Fruit fly (Drosophila melanogaster) whole organism, embryonic: ENCODE data around the gene PIG-Q.
A peak's percentile ranks its signal among the peaks of the same experiment; 100 is the strongest.

Experiments
- Ada2b ChIP-seq: fragments of 200-800 bp; sonication (Bioruptor generic); IDR thresholded peaks from 2 replicates; pipeline ENCODE4 v1.3.6; 2022; ENCODE audit warnings: missing biosample characterization, missing genetic modification characterization
- BEAF-32 ChIP-seq: fragments of 200-800 bp; sonication (Bioruptor generic); optimal IDR thresholded peaks from 3 replicates; lab custom pipeline; 2017; ENCODE audit warnings: missing biosample characterization, missing genetic modification characterization, mild to moderate bottlenecking, moderate library complexity, missing genetic modification reagents
- CG12219 ChIP-seq: fragments of 200-800 bp; sonication (Bioruptor generic); optimal IDR thresholded peaks from 3 replicates; lab custom pipeline; 2018; ENCODE audit warnings: missing biosample characterization, mild to moderate bottlenecking, missing genetic modification characterization
- CG1233 ChIP-seq: fragments of 200-800 bp; sonication (Bioruptor generic); optimal IDR thresholded peaks from 4 replicates; lab custom pipeline; 2018; ENCODE audit warnings: missing biosample characterization, mild to moderate bottlenecking, missing genetic modification characterization
- CG14441 ChIP-seq: fragments of 200-800 bp; sonication (Bioruptor generic); IDR thresholded peaks from 2 replicates; pipeline ENCODE4 v1.3.6; 2022; ENCODE audit warnings: missing biosample characterization, missing genetic modification characterization
- CG14710 ChIP-seq: fragments of 200-800 bp; sonication (Bioruptor generic); optimal IDR thresholded peaks from 3 replicates; lab custom pipeline; 2019; ENCODE audit warnings: missing biosample characterization, mild to moderate bottlenecking, missing genetic modification characterization, moderate library complexity
- CG16779 ChIP-seq: fragments of 200-800 bp; sonication (Bioruptor generic); IDR thresholded peaks from 2 replicates; pipeline ENCODE4 v1.3.6; 2022; ENCODE audit warnings: missing biosample characterization, missing genetic modification characterization
- CG2129 ChIP-seq: fragments of 200-800 bp; sonication (Bioruptor generic); IDR thresholded peaks from 2 replicates; pipeline ENCODE4 v1.3.6; 2022; ENCODE audit warnings: missing biosample characterization, missing genetic modification characterization; ENCODE audit not compliant: partially characterized antibody
- CG2875 ChIP-seq: fragments of 200-800 bp; sonication (Bioruptor generic); optimal IDR thresholded peaks from 2 replicates; lab custom pipeline; 2017; ENCODE audit warnings: missing biosample characterization, mild to moderate bottlenecking, missing genetic modification characterization, missing genetic modification reagents
- CG3995 ChIP-seq: fragments of 200-800 bp; sonication (Bioruptor generic); optimal IDR thresholded peaks from 3 replicates; lab custom pipeline; 2016; ENCODE audit warnings: missing biosample characterization, missing genetic modification characterization
- CG7271 ChIP-seq: fragments of 200-800 bp; sonication (Bioruptor generic); optimal IDR thresholded peaks from 2 replicates; lab custom pipeline; 2018; ENCODE audit warnings: missing biosample characterization, mild to moderate bottlenecking, missing genetic modification characterization, moderate library complexity
- CG7963 ChIP-seq: fragments of 200-800 bp; sonication (Bioruptor generic); IDR thresholded peaks from 3 replicates; pipeline ENCODE4 v1.3.6; 2022; ENCODE audit warnings: missing biosample characterization, missing genetic modification characterization; ENCODE audit not compliant: partially characterized antibody
- CG9215 ChIP-seq: fragments of 200-800 bp; sonication (Bioruptor generic); IDR thresholded peaks from 2 replicates; pipeline ENCODE4 v1.3.6; 2022; ENCODE audit warnings: missing biosample characterization, missing genetic modification characterization
- Doc3 ChIP-seq: fragments of 200-800 bp; sonication (Bioruptor generic); IDR thresholded peaks from 3 replicates; pipeline ENCODE4 v1.3.6; 2022; ENCODE audit warnings: missing biosample characterization, missing genetic modification characterization; ENCODE audit not compliant: partially characterized antibody
- E2f2 ChIP-seq: fragments of 200-800 bp; sonication (Bioruptor generic); IDR thresholded peaks from 2 replicates; pipeline ENCODE4 v1.3.6; 2022; ENCODE audit warnings: missing biosample characterization, missing genetic modification characterization
- Ets97D ChIP-seq: fragments of 200-800 bp; sonication (Bioruptor generic); optimal IDR thresholded peaks from 3 replicates; lab custom pipeline; 2016; ENCODE audit warnings: missing biosample characterization, missing genetic modification characterization
- Gug ChIP-seq: fragments of 200-800 bp; sonication (Bioruptor generic); IDR thresholded peaks from 4 replicates; pipeline ENCODE4 v1.3.6; 2022; ENCODE audit warnings: missing biosample characterization, missing genetic modification characterization
- HLH3B ChIP-seq: fragments of 200-800 bp; sonication (Bioruptor generic); IDR thresholded peaks from 2 replicates; pipeline ENCODE4 v1.3.6; 2022; ENCODE audit warnings: missing biosample characterization, missing genetic modification characterization
- HLH54F ChIP-seq: fragments of 200-800 bp; sonication (Bioruptor generic); optimal IDR thresholded peaks from 3 replicates; lab custom pipeline; 2016; ENCODE audit warnings: missing biosample characterization, missing genetic modification characterization
- HmgZ ChIP-seq: fragments of 200-800 bp; sonication (Bioruptor generic); optimal IDR thresholded peaks from 2 replicates; lab custom pipeline; 2018; ENCODE audit warnings: missing biosample characterization, mild to moderate bottlenecking, missing genetic modification characterization
- Jarid2 ChIP-seq: fragments of 200-800 bp; sonication (Bioruptor generic); optimal IDR thresholded peaks from 3 replicates; lab custom pipeline; 2017; ENCODE audit warnings: mild to moderate bottlenecking, missing biosample characterization, missing genetic modification reagents, missing genetic modification characterization
- Kr ChIP-seq: fragments of 200-800 bp; sonication (Bioruptor generic); optimal IDR thresholded peaks from 2 replicates; lab custom pipeline; 2017; ENCODE audit warnings: missing biosample characterization, mild to moderate bottlenecking, missing genetic modification characterization
- Meics ChIP-seq: fragments of 200-800 bp; sonication (Bioruptor generic); optimal IDR thresholded peaks from 2 replicates; lab custom pipeline; 2017; ENCODE audit warnings: missing biosample characterization, mild to moderate bottlenecking, missing genetic modification characterization
- Opbp ChIP-seq: fragments of 200-800 bp; sonication (Bioruptor generic); IDR thresholded peaks from 3 replicates; pipeline ENCODE4 v1.3.6; 2022; ENCODE audit warnings: missing biosample characterization, missing genetic modification characterization; ENCODE audit not compliant: partially characterized antibody
- Pdp1 ChIP-seq, 2 experiments: fragments of 200-800 bp; sonication (Bioruptor generic); optimal IDR thresholded peaks; 3 replicates each; lab custom pipeline; 2016; ENCODE audit warnings: missing biosample characterization in 2 of 2, missing genetic modification characterization in 2 of 2, mild to moderate bottlenecking in 1 of 2, moderate library complexity in 1 of 2
- Side ChIP-seq: fragments of 200-800 bp; sonication (Bioruptor generic); optimal IDR thresholded peaks from 2 replicates; lab custom pipeline; 2016; ENCODE audit warnings: missing biosample characterization, missing genetic modification characterization
- Trl ChIP-seq, 3 experiments: fragments of >200 bp in 2 of 3; fragments of 200-800 bp in 1 of 3; sonication (Bioruptor generic) in 1 of 3; optimal IDR thresholded peaks; 2 replicates in 1 of 3; 3 replicates in 2 of 3; lab custom pipeline; 2016 to 2017; ENCODE audit warnings: missing biosample characterization in 1 of 3, missing genetic modification characterization in 1 of 3
- ase ChIP-seq: fragments of 200-800 bp; sonication (Bioruptor generic); IDR thresholded peaks from 3 replicates; pipeline ENCODE4 v1.3.6; 2022; ENCODE audit warnings: missing biosample characterization, missing genetic modification characterization
- ato ChIP-seq: fragments of 200-800 bp; sonication (Bioruptor generic); IDR thresholded peaks from 2 replicates; pipeline ENCODE4 v1.3.6; 2022; ENCODE audit warnings: missing biosample characterization, missing genetic modification characterization; ENCODE audit not compliant: partially characterized antibody
- dati ChIP-seq: fragments of 200-800 bp; sonication (Bioruptor generic); IDR thresholded peaks from 2 replicates; pipeline ENCODE4 v1.3.6; 2022; ENCODE audit warnings: missing biosample characterization, missing genetic modification characterization
- dmrt11E ChIP-seq: fragments of 200-800 bp; sonication (Bioruptor generic); optimal IDR thresholded peaks from 3 replicates; lab custom pipeline; 2018; ENCODE audit warnings: missing biosample characterization, mild to moderate bottlenecking, missing genetic modification characterization, moderate library complexity
- fd96Cb ChIP-seq: fragments of 200-800 bp; sonication (Bioruptor generic); optimal IDR thresholded peaks from 2 replicates; lab custom pipeline; 2018; ENCODE audit warnings: missing biosample characterization, mild to moderate bottlenecking, missing genetic modification characterization, moderate library complexity
- ftz-f1 ChIP-seq: fragments of 200-800 bp; sonication (Bioruptor generic); optimal IDR thresholded peaks from 2 replicates; lab custom pipeline; 2016; ENCODE audit warnings: missing biosample characterization, missing genetic modification characterization
- gce ChIP-seq: fragments of 200-800 bp; sonication (Bioruptor generic); IDR thresholded peaks from 3 replicates; pipeline ENCODE4 v1.3.6; 2022; ENCODE audit warnings: missing biosample characterization, missing genetic modification characterization
- hkb ChIP-seq, 2 experiments: fragments of 200-800 bp in 1 of 2; fragments of >200 bp in 1 of 2; sonication (Bioruptor generic) in 1 of 2; IDR thresholded peaks in 1 of 2; optimal IDR thresholded peaks in 1 of 2; 2 replicates each; pipeline versions ENCODE4 v1.3.6 to Lab custom; 2017 to 2022; ENCODE audit warnings: missing biosample characterization in 1 of 2, missing genetic modification characterization in 1 of 2
- klu ChIP-seq: fragments of 200-800 bp; sonication (Bioruptor generic); IDR thresholded peaks from 2 replicates; pipeline ENCODE4 v1.3.6; 2022; ENCODE audit warnings: missing biosample characterization, missing genetic modification characterization
- lab ChIP-seq: fragments of 200-800 bp; sonication (Bioruptor generic); optimal IDR thresholded peaks from 3 replicates; lab custom pipeline; 2017; ENCODE audit warnings: missing biosample characterization, missing genetic modification characterization, mild to moderate bottlenecking, moderate library complexity, missing genetic modification reagents
- lilli ChIP-seq: fragments of 200-800 bp; sonication (Bioruptor generic); optimal IDR thresholded peaks from 3 replicates; lab custom pipeline; 2016; ENCODE audit warnings: missing biosample characterization, missing genetic modification characterization
- lmd ChIP-seq: fragments of 200-800 bp; sonication (Bioruptor generic); IDR thresholded peaks from 2 replicates; pipeline ENCODE4 v1.3.6; 2022; ENCODE audit warnings: missing biosample characterization, missing genetic modification characterization
- odd ChIP-seq: fragments of 200-800 bp; sonication (Bioruptor generic); optimal IDR thresholded peaks from 2 replicates; lab custom pipeline; 2017; ENCODE audit warnings: missing biosample characterization, mild to moderate bottlenecking, missing genetic modification characterization
- psq ChIP-seq: fragments of 200-800 bp; sonication (Bioruptor generic); optimal IDR thresholded peaks from 2 replicates; lab custom pipeline; 2017; ENCODE audit warnings: missing biosample characterization, missing genetic modification characterization
- repo ChIP-seq: fragments of 200-800 bp; sonication (Bioruptor generic); optimal IDR thresholded peaks from 2 replicates; lab custom pipeline; 2016; ENCODE audit warnings: missing biosample characterization, missing genetic modification characterization
- rib ChIP-seq: fragments of 200-800 bp; sonication (Bioruptor generic); IDR thresholded peaks from 2 replicates; pipeline ENCODE4 v1.3.6; 2022; ENCODE audit warnings: missing biosample characterization, missing genetic modification characterization
- sim ChIP-seq: fragments of 200-800 bp; sonication (Bioruptor generic); IDR thresholded peaks from 2 replicates; pipeline ENCODE4 v1.3.6; 2022; ENCODE audit warnings: missing biosample characterization, missing genetic modification characterization
- zen2 ChIP-seq: fragments of 200-800 bp; sonication (Bioruptor generic); IDR thresholded peaks from 3 replicates; pipeline ENCODE4 v1.3.6; 2022; ENCODE audit warnings: missing biosample characterization, missing genetic modification characterization; ENCODE audit not compliant: partially characterized antibody
- zfh1 ChIP-seq: fragments of 200-800 bp; sonication (Bioruptor generic); IDR thresholded peaks from 3 replicates; pipeline ENCODE4 v1.3.6; 2022; ENCODE audit warnings: missing biosample characterization, missing genetic modification characterization

Gene PIG-Q

dm6 chrX:16320197-16320921 is 38.6 kb upstream of the PIG-Q start, which contains the start of gene Cyp1 (continued):
- TF ChIP-seq Doc3 (GFP tag; lab: Robert Waterston, UW) (0 out of 3 replicates have a peak, but pooled peaks have one; percentile 42), Gug (GFP tag; lab: Robert Waterston, UW) (peak; percentile 38; the same call in 2 of the 4 replicates), sim (GFP tag; lab: Robert Waterston, UW) (peak; percentile 44; the same call in 1 of the 2 replicates), gce (GFP tag; lab: Robert Waterston, UW) (peak; percentile 61; the same call in 2 of the 3 replicates), ato (GFP tag; lab: Robert Waterston, UW) (peak; percentile 82), ase (GFP tag; lab: Robert Waterston, UW) (peak; percentile 37; the same call in 1 of the 3 replicates), zfh1 (peak; percentile 70; the same call in 2 of the 3 replicates), CG9215 (GFP tag; lab: Robert Waterston, UW) (peak; percentile 21; the same call in 1 of the 2 replicates), dmrt11E (tag; lab: Kevin White, UChicago) (peak; percentile 23), Pdp1 (GFP tag; optimal IDR thresholded peaks at IDR 0.05; lab: Kevin White, UChicago) (peak in 1 of 2 experiments; percentile 99), Jarid2 (GFP tag; lab: Kevin White, UChicago) (no peak), odd (GFP tag; lab: Kevin White, UChicago) (no peak), HLH54F (GFP tag; lab: Kevin White, UChicago) (peak; percentile 9), Side (peak; percentile 12), CG3995 (GFP tag; lab: Kevin White, UChicago) (peak; percentile 95), klu (GFP tag; lab: Robert Waterston, UW) (0 out of 2 replicates have a peak, but pooled peaks have one; percentile 23), Opbp (GFP tag; lab: Robert Waterston, UW) (peak; percentile 87), lmd (GFP tag; lab: Robert Waterston, UW) (peak; percentile 55), rib (GFP tag; lab: Robert Waterston, UW) (peak; percentile 42; the same call in 1 of the 2 replicates), hkb (optimal IDR thresholded peaks at IDR 0.05; lab: Kevin White, UChicago) (no peak), hkb (GFP tag; IDR thresholded peaks at IDR 0.05; lab: Robert Waterston, UW) (peak; percentile 58; the same call in 1 of the 2 replicates), CG16779 (0 out of 2 replicates have a peak, but pooled peaks have one; percentile 40), CG12219 (GFP tag; lab: Kevin White, UChicago) (no peak), CG7963 (GFP tag; lab: Robert Waterston, UW) (peak; percentile 72; the same call in 2 of the 3 replicates), Ada2b (GFP tag; lab: Robert Waterston, UW) (0 out of 2 replicates have a peak, but pooled peaks have one; percentile 31), dati (0 out of 2 replicates have a peak, but pooled peaks have one; percentile 17), psq (GFP tag; lab: Kevin White, UChicago) (no peak), HLH3B (GFP tag; lab: Robert Waterston, UW) (peak; percentile 19; the same call in 1 of the 2 replicates), BEAF-32 (GFP tag; lab: Kevin White, UChicago) (peak; percentile 80), lilli (GFP tag; lab: Kevin White, UChicago) (peak; percentile 49), CG7271 (peak; percentile 19), Trl (optimal IDR thresholded peaks at IDR 0.05; lab: Kevin White, UChicago) (no peak), Trl (GFP tag; optimal IDR thresholded peaks at IDR 0.05; lab: Kevin White, UChicago) (no peak), Meics (GFP tag; lab: Kevin White, UChicago) (peak; percentile 22), lab (GFP tag; lab: Kevin White, UChicago) (no peak), CG2875 (GFP tag; lab: Kevin White, UChicago) (no peak), CG1233 (GFP tag; lab: Kevin White, UChicago) (peak; percentile 33), Ets97D (peak; percentile 86), ftz-f1 (GFP tag; lab: Kevin White, UChicago) (peak; percentile 1), repo (GFP tag; lab: Kevin White, UChicago) (peak; percentile 6), CG14441 (peak; percentile 63), E2f2 (GFP tag; lab: Robert Waterston, UW) (peak; percentile 64), CG2129 (peak; percentile 32; the same call in 1 of the 2 replicates), HmgZ (tag; lab: Kevin White, UChicago) (peak; percentile 24), Kr (GFP tag; lab: Kevin White, UChicago) (no peak), CG14710 (tag; lab: Kevin White, UChicago) (peak; percentile 32), fd96Cb (peak; percentile 35), zen2 (GFP tag; lab: Robert Waterston, UW) (peak; percentile 64; the same call in 2 of the 3 replicates)
